Fruit fly (Drosophila melanogaster): ENCODE results near the gene Ude.

Gene Ude

DNA sequence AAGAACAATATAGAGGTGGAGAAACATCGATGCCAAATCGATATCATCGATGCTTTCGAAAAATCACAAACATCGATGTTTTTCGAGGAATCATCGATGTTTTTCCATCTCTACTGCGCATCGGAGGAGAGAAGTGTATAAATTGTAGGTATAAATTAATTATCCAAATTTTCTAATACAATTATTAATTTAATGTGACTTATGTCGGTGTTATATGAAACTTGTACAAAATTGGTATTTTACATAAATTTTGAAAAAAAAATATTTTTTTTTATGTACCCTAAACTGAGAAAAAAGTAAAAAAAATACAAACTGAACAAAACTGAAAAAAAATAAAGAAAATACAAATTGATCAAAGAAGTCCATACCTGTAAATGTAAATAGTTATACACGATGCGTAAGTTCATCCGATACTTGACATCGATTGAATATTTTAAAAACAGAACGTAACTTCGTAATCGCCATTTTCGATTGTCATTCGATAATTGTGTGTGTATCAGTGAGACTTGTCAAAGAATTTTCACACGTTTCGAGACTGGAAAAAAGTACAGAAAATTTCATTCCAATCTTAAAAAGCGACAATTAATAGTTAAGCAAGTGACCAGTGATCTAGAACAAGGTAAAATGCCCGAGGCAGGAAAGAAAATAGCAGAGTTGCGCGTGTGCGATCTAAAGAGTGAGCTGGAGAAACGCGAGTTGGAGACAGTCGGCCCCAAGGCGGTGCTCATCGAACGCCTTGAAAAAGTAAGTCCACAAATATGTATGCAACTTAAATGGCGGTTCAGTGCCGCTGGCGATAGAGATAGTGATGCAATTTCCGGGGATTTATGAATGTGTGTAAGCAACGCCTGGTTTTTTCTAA lies 17.8 kb upstream of the Ude start, which contains the start of the genes CG5808 and Saf-B (continued):
- TF ChIP-seq Dp (GFP tag; optimal IDR thresholded peaks at IDR 0.05) (peak; percentile 18), CG4707 (GFP tag; optimal IDR thresholded peaks at IDR 0.05) (no peak), Dll (GFP tag; IDR thresholded peaks at IDR 0.05; ENCODE audit: partially characterized antibody) (peak; percentile 84), zen (tag; optimal IDR thresholded peaks at IDR 0.05) (peak; percentile 32), Ets97D (GFP tag; optimal IDR thresholded peaks at IDR 0.05) (peak; percentile 26), CG7271 (tag; optimal IDR thresholded peaks at IDR 0.05) (peak; percentile 7), CG13287 (GFP tag; IDR thresholded peaks at IDR 0.05; ENCODE audit: partially characterized antibody) (peak; percentile 76), CG13424 (tag; optimal IDR thresholded peaks at IDR 0.05) (peak; percentile 30), CG2116 (GFP tag; optimal IDR thresholded peaks at IDR 0.05) (peak; percentile 79), CG6765 (GFP tag; optimal IDR thresholded peaks at IDR 0.05) (no peak), so (GFP tag; IDR thresholded peaks at IDR 0.05) (no peak), pan (optimal IDR thresholded peaks at IDR 0.05) (no peak), pan (GFP tag; optimal IDR thresholded peaks at IDR 0.05 in 1 of 2, IDR thresholded peaks at IDR 0.05 in 1 of 2) (peak in 1 of 2 experiments; percentile 63), Fer3 (tag; optimal IDR thresholded peaks at IDR 0.05) (peak; percentile 19), Hsf (GFP tag; optimal IDR thresholded peaks at IDR 0.05) (peak; percentile 38), Kr (GFP tag; optimal IDR thresholded peaks at IDR 0.05) (no peak), ato (GFP tag; IDR thresholded peaks at IDR 0.05; ENCODE audit: partially characterized antibody) (peak; percentile 52), mam (GFP tag; optimal IDR thresholded peaks at IDR 0.05) (no peak), Med (GFP tag) (peak; percentile 78), zfh1 (GFP tag; IDR thresholded peaks at IDR 0.05) (no peak), CkIIα-i1 (GFP tag; IDR thresholded peaks at IDR 0.05) (peak; percentile 72), btn (GFP tag; optimal IDR thresholded peaks at IDR 0.05) (no peak), HLH3B (GFP tag; IDR thresholded peaks at IDR 0.05) (peak; percentile 31; the same call in 1 of the 2 replicates), zen2 (GFP tag; IDR thresholded peaks at IDR 0.05; ENCODE audit: partially characterized antibody) (peak; percentile 69), CG16813 (GFP tag; IDR thresholded peaks at IDR 0.05; ENCODE audit: partially characterized antibody) (peak; percentile 90), CrebB (tag; optimal IDR thresholded peaks at IDR 0.05) (no peak), nerfin-2 (GFP tag; IDR thresholded peaks at IDR 0.05; ENCODE audit: partially characterized antibody) (peak; percentile 86), CG10321 (GFP tag; IDR thresholded peaks at IDR 0.05) (no peak), CG6175 (GFP tag; IDR thresholded peaks at IDR 0.05) (no peak), CTCF (GFP tag; optimal IDR thresholded peaks at IDR 0.05) (no peak), Dad (GFP tag; optimal IDR thresholded peaks at IDR 0.05) (no peak)

DNA sequence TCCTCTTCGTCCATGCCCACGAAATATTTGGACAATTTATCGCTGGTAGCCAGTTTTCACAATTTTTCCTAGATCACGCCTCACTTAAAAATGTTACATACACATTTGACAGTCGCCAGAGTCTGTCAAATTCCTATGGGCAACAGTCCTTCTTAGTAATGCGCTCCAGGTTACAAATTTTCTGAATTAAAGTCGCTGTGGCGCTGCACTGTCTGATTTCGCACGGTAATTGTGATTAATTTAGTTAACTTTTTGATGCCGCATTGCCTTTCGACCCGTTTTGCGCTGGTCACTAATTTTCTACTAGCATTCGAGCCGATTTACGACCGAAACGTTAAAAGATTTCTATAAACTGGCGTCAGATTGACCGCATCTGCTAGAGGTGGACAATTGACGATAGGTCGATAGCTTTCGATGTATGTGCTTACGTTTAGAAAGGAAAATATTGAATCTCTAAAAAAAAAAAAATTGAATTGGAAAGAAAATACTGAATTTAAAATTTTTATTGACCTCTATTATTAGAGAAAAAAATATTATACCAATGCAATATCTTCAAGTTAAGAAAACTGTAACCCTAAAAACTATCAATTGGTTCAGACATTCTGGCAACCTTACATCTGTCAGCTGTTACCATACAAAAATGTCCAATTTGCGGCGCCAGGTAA lies 14.3 kb upstream of the Ude start, which contains the start of the genes lili and CG34150:
Gene lili, minus strand, starts transcription at position 376 of the 665 bp plus-strand sequence.
Gene CG34150, plus strand, starts transcription at position 626 of the 665 bp plus-strand sequence.
- TF ChIP-seq zfh2 (GFP tag; optimal IDR thresholded peaks at IDR 0.05) = peak; percentile 64
- TF ChIP-seq CG33213 (GFP tag; optimal IDR thresholded peaks at IDR 0.05) = peak; percentile 54
- peak; percentile 73; the same call in 1 of the 2 replicates for TF ChIP-seq CG32767 (GFP tag; IDR thresholded peaks at IDR 0.05)
- no peak for TF ChIP-seq btn (GFP tag; optimal IDR thresholded peaks at IDR 0.05)
- peak; percentile 78 for TF ChIP-seq chn (GFP tag; optimal IDR thresholded peaks at IDR 0.05)
- no peak for TF ChIP-seq CG8765 (GFP tag; IDR thresholded peaks at IDR 0.05)
- TF ChIP-seq CG13624 (GFP tag; optimal IDR thresholded peaks at IDR 0.05) = peak; percentile 88
- TF ChIP-seq CG3726 (GFP tag; IDR thresholded peaks at IDR 0.05) = 0 out of 3 replicates have a peak, but pooled peaks have one; percentile 31
- TF ChIP-seq Deaf1 (tag; optimal IDR thresholded peaks at IDR 0.05) = no peak
- TF ChIP-seq HLH3B (GFP tag; IDR thresholded peaks at IDR 0.05) = peak; percentile 64
- peak; percentile 69 for TF ChIP-seq NfI (GFP tag; optimal IDR thresholded peaks at IDR 0.05)
- no peak for TF ChIP-seq nau (GFP tag; optimal IDR thresholded peaks at IDR 0.05)
- TF ChIP-seq CG13424 (tag; optimal IDR thresholded peaks at IDR 0.05) = peak; percentile 89
- TF ChIP-seq trh (GFP tag; optimal IDR thresholded peaks at IDR 0.05) = peak; percentile 26
- no peak for TF ChIP-seq CG8359 (GFP tag; optimal IDR thresholded peaks at IDR 0.05; ENCODE audit: borderline replicate concordance)
- peak; percentile 57 for TF ChIP-seq CG10979 (tag; optimal IDR thresholded peaks at IDR 0.05)
- TF ChIP-seq Hmr (GFP tag; optimal IDR thresholded peaks at IDR 0.05) = peak; percentile 58
- TF ChIP-seq lola (GFP tag; optimal IDR thresholded peaks at IDR 0.05) = peak in 1 of 3 experiments; percentile 74
- no peak for TF ChIP-seq ase (GFP tag; IDR thresholded peaks at IDR 0.05)
- 0 out of 3 replicates have a peak, but pooled peaks have one; percentile 45 for TF ChIP-seq CG2889 (GFP tag; IDR thresholded peaks at IDR 0.05)

Measured in whole organism, embryonic.